Fruit fly (Drosophila melanogaster) whole organism, embryonic: ENCODE data around the gene Gr93d.

Experiments
- BEAF-32 ChIP-seq: fragments of 200-800 bp; sonication (Bioruptor generic); optimal IDR thresholded peaks from 3 replicates; lab custom pipeline; 2017; ENCODE audit warnings: missing biosample characterization, missing genetic modification characterization, mild to moderate bottlenecking, moderate library complexity, missing genetic modification reagents
- BtbVII ChIP-seq: fragments of 200-800 bp; sonication (Bioruptor generic); optimal IDR thresholded peaks from 3 replicates; lab custom pipeline; 2017; ENCODE audit warnings: missing biosample characterization, mild to moderate bottlenecking, missing genetic modification characterization
- CG11695 ChIP-seq: fragments of 200-800 bp; sonication (Bioruptor generic); IDR thresholded peaks from 3 replicates; pipeline ENCODE4 v1.3.6; 2022; ENCODE audit warnings: missing biosample characterization, missing genetic modification characterization
- CG12155 ChIP-seq: fragments of 200-800 bp; sonication (Bioruptor generic); optimal IDR thresholded peaks from 3 replicates; lab custom pipeline; 2016; ENCODE audit warnings: missing biosample characterization, missing genetic modification characterization
- CG14710 ChIP-seq: fragments of 200-800 bp; sonication (Bioruptor generic); optimal IDR thresholded peaks from 3 replicates; lab custom pipeline; 2019; ENCODE audit warnings: missing biosample characterization, mild to moderate bottlenecking, missing genetic modification characterization, moderate library complexity
- CG1603 ChIP-seq: fragments of 200-800 bp; sonication (Bioruptor generic); optimal IDR thresholded peaks from 2 replicates; lab custom pipeline; 2019; ENCODE audit warnings: missing biosample characterization, mild to moderate bottlenecking, missing genetic modification characterization, moderate library complexity
- CG16815 ChIP-seq: fragments of 200-800 bp; sonication (Bioruptor generic); optimal IDR thresholded peaks from 3 replicates; lab custom pipeline; 2017; ENCODE audit warnings: missing biosample characterization, mild to moderate bottlenecking, missing genetic modification characterization
- CG17186 ChIP-seq: fragments of 200-800 bp; sonication (Bioruptor generic); optimal IDR thresholded peaks from 3 replicates; lab custom pipeline; 2017; ENCODE audit warnings: missing biosample characterization, missing genetic modification reagents, missing genetic modification characterization
- CG17385 ChIP-seq: fragments of 200-800 bp; sonication (Bioruptor generic); optimal IDR thresholded peaks from 3 replicates; lab custom pipeline; 2018; ENCODE audit warnings: missing biosample characterization, mild to moderate bottlenecking, missing genetic modification characterization
- CG17802 ChIP-seq: fragments of 200-800 bp; sonication (Bioruptor generic); optimal IDR thresholded peaks from 2 replicates; lab custom pipeline; 2018; ENCODE audit warnings: missing biosample characterization, mild to moderate bottlenecking, missing genetic modification characterization, moderate library complexity
- CG17829 ChIP-seq: fragments of 200-800 bp; optimal IDR thresholded peaks from 2 replicates; lab custom pipeline; 2019; ENCODE audit warnings: missing biosample characterization, mild to moderate bottlenecking, missing genetic modification characterization, moderate library complexity
- CG18476 ChIP-seq: fragments of 200-800 bp; sonication (Bioruptor generic); optimal IDR thresholded peaks from 2 replicates; lab custom pipeline; 2016; ENCODE audit warnings: missing biosample characterization, mild to moderate bottlenecking, missing genetic modification characterization
- CG3281 ChIP-seq: fragments of 200-800 bp; sonication (Bioruptor generic); optimal IDR thresholded peaks from 3 replicates; lab custom pipeline; 2017; ENCODE audit warnings: missing biosample characterization, mild to moderate bottlenecking, missing genetic modification characterization
- CG3407 ChIP-seq: fragments of 200-800 bp; sonication (Bioruptor generic); optimal IDR thresholded peaks from 2 replicates; lab custom pipeline; 2018; ENCODE audit warnings: missing biosample characterization, mild to moderate bottlenecking, missing genetic modification characterization
- CG43689 ChIP-seq: fragments of 200-800 bp; sonication (Bioruptor generic); IDR thresholded peaks from 2 replicates; pipeline ENCODE4 v1.3.6; 2022; ENCODE audit warnings: missing biosample characterization, missing genetic modification characterization
- CG5953 ChIP-seq: fragments of 200-800 bp; sonication (Bioruptor generic); IDR thresholded peaks from 2 replicates; pipeline ENCODE4 v1.3.6; 2022; ENCODE audit warnings: missing biosample characterization, missing genetic modification characterization
- CG7786 ChIP-seq: fragments of 200-800 bp; sonication (Bioruptor generic); optimal IDR thresholded peaks from 2 replicates; lab custom pipeline; 2016; ENCODE audit warnings: missing biosample characterization, missing genetic modification characterization
- CG9817 ChIP-seq: fragments of 200-800 bp; sonication (Bioruptor generic); optimal IDR thresholded peaks from 2 replicates; lab custom pipeline; 2018; ENCODE audit warnings: missing biosample characterization, mild to moderate bottlenecking, missing genetic modification characterization, moderate library complexity
- CoRest ChIP-seq: fragments of 200-800 bp; sonication (Bioruptor generic); optimal IDR thresholded peaks from 3 replicates; lab custom pipeline; 2018; ENCODE audit warnings: missing biosample characterization, mild to moderate bottlenecking, missing genetic modification characterization, moderate library complexity
- Dfd ChIP-seq, 2 experiments: fragments of >200 bp; optimal IDR thresholded peaks; 2 replicates each; lab custom pipeline; 2017; ENCODE audit warnings: missing biosample characterization in 2 of 2, missing genetic modification characterization in 2 of 2
- Dip3 ChIP-seq: fragments of 200-800 bp; sonication (Bioruptor generic); optimal IDR thresholded peaks from 3 replicates; lab custom pipeline; 2016; ENCODE audit warnings: missing biosample characterization, missing genetic modification characterization
- Dp ChIP-seq: fragments of 200-800 bp; sonication (Bioruptor generic); optimal IDR thresholded peaks from 2 replicates; lab custom pipeline; 2018; ENCODE audit warnings: missing biosample characterization, mild to moderate bottlenecking, missing genetic modification characterization, moderate library complexity
- Ets65A ChIP-seq: fragments of 200-800 bp; sonication (Bioruptor generic); peaks from one replicate; lab custom pipeline; 2016; ENCODE audit warnings: missing biosample characterization, missing genetic modification characterization
- Hr51 ChIP-seq, 2 experiments: fragments of 200-800 bp; sonication (Bioruptor generic); optimal IDR thresholded peaks; 2 replicates in 1 of 2; 3 replicates in 1 of 2; lab custom pipeline; 2016 to 2018; ENCODE audit warnings: missing biosample characterization in 2 of 2, missing genetic modification characterization in 2 of 2, mild to moderate bottlenecking in 1 of 2, moderate library complexity in 1 of 2
- Jarid2 ChIP-seq: fragments of 200-800 bp; sonication (Bioruptor generic); optimal IDR thresholded peaks from 3 replicates; lab custom pipeline; 2017; ENCODE audit warnings: mild to moderate bottlenecking, missing biosample characterization, missing genetic modification reagents, missing genetic modification characterization
- Meics ChIP-seq: fragments of 200-800 bp; sonication (Bioruptor generic); optimal IDR thresholded peaks from 2 replicates; lab custom pipeline; 2017; ENCODE audit warnings: missing biosample characterization, mild to moderate bottlenecking, missing genetic modification characterization
- Nf-YA ChIP-seq: fragments of 200-800 bp; sonication (Bioruptor generic); IDR thresholded peaks from 2 replicates; pipeline ENCODE4 v1.3.6; 2022; ENCODE audit warnings: missing biosample characterization, missing genetic modification characterization
- PHDP ChIP-seq: fragments of 200-800 bp; sonication (Bioruptor generic); optimal IDR thresholded peaks from 3 replicates; lab custom pipeline; 2018; ENCODE audit warnings: missing biosample characterization, mild to moderate bottlenecking, missing genetic modification characterization, moderate library complexity
- Sry-δ ChIP-seq: fragments of 200-800 bp; sonication (Bioruptor generic); optimal IDR thresholded peaks from 2 replicates; lab custom pipeline; 2016; ENCODE audit warnings: missing biosample characterization, missing genetic modification characterization
- Tbp ChIP-seq: fragments of >200 bp; optimal IDR thresholded peaks from 2 replicates; lab custom pipeline; 2018; ENCODE audit warnings: missing biosample characterization, missing genetic modification characterization
- aop ChIP-seq: fragments of 200-800 bp; sonication (Bioruptor generic); IDR thresholded peaks from 2 replicates; pipeline ENCODE4 v1.3.6; 2022; ENCODE audit warnings: missing biosample characterization, missing genetic modification characterization
- ato ChIP-seq: fragments of 200-800 bp; sonication (Bioruptor generic); IDR thresholded peaks from 2 replicates; pipeline ENCODE4 v1.3.6; 2022; ENCODE audit warnings: missing biosample characterization, missing genetic modification characterization; ENCODE audit not compliant: partially characterized antibody
- cad ChIP-seq: fragments of >200 bp; optimal IDR thresholded peaks from 2 replicates; lab custom pipeline; 2017; ENCODE audit warnings: missing biosample characterization, missing genetic modification characterization
- chif ChIP-seq, 2 experiments: fragments of 200-800 bp; sonication (Bioruptor generic); optimal IDR thresholded peaks; 3 replicates each; lab custom pipeline; 2016; ENCODE audit warnings: missing biosample characterization in 2 of 2, missing genetic modification characterization in 2 of 2
- corto ChIP-seq: fragments of 200-800 bp; sonication (Bioruptor generic); optimal IDR thresholded peaks from 2 replicates; lab custom pipeline; 2016; ENCODE audit warnings: missing biosample characterization, mild to moderate bottlenecking, missing genetic modification characterization, moderate library complexity
- danr ChIP-seq: fragments of 200-800 bp; sonication (Bioruptor generic); IDR thresholded peaks from 2 replicates; pipeline ENCODE4 v1.3.6; 2022; ENCODE audit warnings: missing biosample characterization, missing genetic modification characterization
- disco-r ChIP-seq: fragments of 200-800 bp; sonication (Bioruptor generic); optimal IDR thresholded peaks from 2 replicates; lab custom pipeline; 2016; ENCODE audit warnings: missing biosample characterization, missing genetic modification characterization
- emc ChIP-seq: fragments of 200-800 bp; sonication (Bioruptor generic); optimal IDR thresholded peaks from 2 replicates; lab custom pipeline; 2016; ENCODE audit warnings: missing biosample characterization, missing genetic modification characterization
- eve ChIP-seq, 2 experiments: fragments of >200 bp; optimal IDR thresholded peaks; 2 replicates each; lab custom pipeline; 2017; ENCODE audit warnings: missing biosample characterization in 2 of 2, missing genetic modification characterization in 2 of 2
- exex ChIP-seq: fragments of 200-800 bp; sonication (Bioruptor generic); optimal IDR thresholded peaks from 4 replicates; lab custom pipeline; 2018; ENCODE audit warnings: missing biosample characterization, mild to moderate bottlenecking, missing genetic modification characterization, moderate library complexity
- org-1 ChIP-seq: fragments of 200-800 bp; sonication (Bioruptor generic); optimal IDR thresholded peaks from 2 replicates; lab custom pipeline; 2017; ENCODE audit warnings: missing biosample characterization, missing genetic modification characterization
- pfk ChIP-seq: fragments of 200-800 bp; sonication (Bioruptor generic); optimal IDR thresholded peaks from 2 replicates; lab custom pipeline; 2018; ENCODE audit warnings: missing biosample characterization, mild to moderate bottlenecking, missing genetic modification characterization, moderate library complexity
- phol ChIP-seq: fragments of 200-800 bp; sonication (Bioruptor generic); optimal IDR thresholded peaks from 3 replicates; lab custom pipeline; 2018; ENCODE audit warnings: missing biosample characterization, mild to moderate bottlenecking, missing genetic modification characterization, moderate library complexity
- psq ChIP-seq: fragments of 200-800 bp; sonication (Bioruptor generic); optimal IDR thresholded peaks from 2 replicates; lab custom pipeline; 2017; ENCODE audit warnings: missing biosample characterization, missing genetic modification characterization
- rib ChIP-seq: fragments of 200-800 bp; sonication (Bioruptor generic); IDR thresholded peaks from 2 replicates; pipeline ENCODE4 v1.3.6; 2022; ENCODE audit warnings: missing biosample characterization, missing genetic modification characterization
- ro ChIP-seq: fragments of 200-800 bp; sonication (Bioruptor generic); IDR thresholded peaks from 2 replicates; pipeline ENCODE4 v1.3.6; 2022; ENCODE audit warnings: missing biosample characterization, missing genetic modification characterization
- scrt ChIP-seq: fragments of 200-800 bp; sonication (Bioruptor generic); optimal IDR thresholded peaks from 2 replicates; lab custom pipeline; 2018; ENCODE audit warnings: missing biosample characterization, mild to moderate bottlenecking, missing genetic modification characterization, moderate library complexity
- sim ChIP-seq: fragments of 200-800 bp; sonication (Bioruptor generic); IDR thresholded peaks from 2 replicates; pipeline ENCODE4 v1.3.6; 2022; ENCODE audit warnings: missing biosample characterization, missing genetic modification characterization
- so ChIP-seq: fragments of 200-800 bp; sonication (Bioruptor generic); IDR thresholded peaks from 3 replicates; pipeline ENCODE4 v1.3.6; 2022; ENCODE audit warnings: missing biosample characterization, missing genetic modification characterization
- zen ChIP-seq: fragments of 200-800 bp; sonication (Bioruptor generic); optimal IDR thresholded peaks from 3 replicates; lab custom pipeline; 2018; ENCODE audit warnings: missing biosample characterization, mild to moderate bottlenecking, missing genetic modification characterization, moderate library complexity

Gr93d gene

dm6 chr3R:21828040-21828526 is 18.4 kb downstream of the Gr93d start (continued):
- TF ChIP-seq BEAF-32 (no peak), CG11695 (GFP tag; lab: Robert Waterston, UW) (no peak), org-1 (GFP tag; lab: Kevin White, UChicago) (peak; percentile 21), danr (GFP tag; lab: Robert Waterston, UW) (peak; percentile 55; the same call in 1 of the 2 replicates), Sry-δ (GFP tag; lab: Kevin White, UChicago) (peak; percentile 14), psq (GFP tag; lab: Kevin White, UChicago) (no peak), Nf-YA (GFP tag; lab: Robert Waterston, UW) (no peak), Tbp (GFP tag; lab: Kevin White, UChicago) (no peak), phol (tag; lab: Kevin White, UChicago) (peak; percentile 87), Dfd (GFP tag; optimal IDR thresholded peaks at IDR 0.05; lab: Kevin White, UChicago) (no peak), CG18476 (GFP tag; lab: Kevin White, UChicago) (peak; percentile 38), Dip3 (no peak), CG9817 (no peak), exex (tag; lab: Kevin White, UChicago) (no peak), scrt (GFP tag; lab: Kevin White, UChicago) (no peak), CoRest (tag; lab: Kevin White, UChicago) (peak; percentile 81), CG3281 (GFP tag; lab: Kevin White, UChicago) (no peak), CG16815 (GFP tag; lab: Kevin White, UChicago) (peak; percentile 84), CG17385 (GFP tag; lab: Kevin White, UChicago) (peak; percentile 58), ro (GFP tag; lab: Robert Waterston, UW) (peak; percentile 52; the same call in 1 of the 2 replicates), CG17186 (GFP tag; lab: Kevin White, UChicago) (peak; percentile 76), Dp (GFP tag; lab: Kevin White, UChicago) (no peak), aop (GFP tag; lab: Robert Waterston, UW) (peak; percentile 17; the same call in 1 of the 2 replicates), BtbVII (GFP tag; lab: Kevin White, UChicago) (no peak), Meics (GFP tag; lab: Kevin White, UChicago) (no peak), CG5953 (GFP tag; lab: Robert Waterston, UW) (0 out of 2 replicates have a peak, but pooled peaks have one; percentile 13), rib (GFP tag; lab: Robert Waterston, UW) (no peak), so (GFP tag; lab: Robert Waterston, UW) (peak; percentile 45; the same call in 1 of the 3 replicates), CG3407 (peak; percentile 50), eve (GFP tag; optimal IDR thresholded peaks at IDR 0.05; lab: Kevin White, UChicago) (peak in 1 of 2 experiments; percentile 95), CG17802 (tag; lab: Kevin White, UChicago) (peak; percentile 49), ato (GFP tag; lab: Robert Waterston, UW) (no peak), pfk (GFP tag; lab: Kevin White, UChicago) (no peak), corto (GFP tag; lab: Kevin White, UChicago) (no peak), Hr51 (GFP tag; optimal IDR thresholded peaks at IDR 0.05; lab: Kevin White, UChicago) (peak in 1 of 2 experiments; percentile 1), cad (no peak), CG17829 (tag; lab: Kevin White, UChicago) (peak; percentile 90), chif (GFP tag; optimal IDR thresholded peaks at IDR 0.05; lab: Kevin White, UChicago) (peak; percentile 78 to 91), emc (no peak), CG1603 (tag; lab: Kevin White, UChicago) (peak; percentile 93), Jarid2 (no peak), disco-r (GFP tag; lab: Kevin White, UChicago) (peak; percentile 7), CG7786 (GFP tag; lab: Kevin White, UChicago) (peak; percentile 79), zen (tag; lab: Kevin White, UChicago) (peak; percentile 59), Ets65A (peak; percentile 93), sim (GFP tag; lab: Robert Waterston, UW) (0 out of 2 replicates have a peak, but pooled peaks have one; percentile 15), PHDP (tag; lab: Kevin White, UChicago) (peak; percentile 69), CG12155 (peak; percentile 31), CG43689 (GFP tag; lab: Robert Waterston, UW) (no peak), CG14710 (tag; lab: Kevin White, UChicago) (peak; percentile 77)
